Worm (Caenorhabditis elegans): ENCODE data around the gene oac-42.

The oac-42 gene

ce11 chrV:15879508-15879907 lies 5.1 kb downstream of the oac-42 start, which contains the start of gene nhr-84:
nhr-84 (minus strand) TSS chrV:15879608.
- TF ChIP-seq mls-2 (tag; optimal IDR thresholded peaks at IDR 0.05) = no peak
- no peak for TF ChIP-seq sptf-1 (tag; optimal IDR thresholded peaks at IDR 0.05)
- TF ChIP-seq elt-3 (tag; optimal IDR thresholded peaks at IDR 0.05) = no peak
- TF ChIP-seq nhr-12 (tag; optimal IDR thresholded peaks at IDR 0.05) = no peak
- TF ChIP-seq hlh-1 (tag; optimal IDR thresholded peaks at IDR 0.05) = no peak
- no peak for TF ChIP-seq unc-39 (tag; optimal IDR thresholded peaks at IDR 0.05)
- no peak for TF ChIP-seq nhr-2 (tag; optimal IDR thresholded peaks at IDR 0.05)
- TF ChIP-seq lin-32 (GFP tag; optimal IDR thresholded peaks at IDR 0.05) = no peak
- no peak for TF ChIP-seq tbx-8 (GFP tag; optimal IDR thresholded peaks at IDR 0.05)
- no peak for TF ChIP-seq mep-1 (tag; optimal IDR thresholded peaks at IDR 0.05)
- no peak for TF ChIP-seq zip-8 (tag; optimal IDR thresholded peaks at IDR 0.05)
- TF ChIP-seq ceh-83 (GFP tag; optimal IDR thresholded peaks at IDR 0.05) = no peak
- TF ChIP-seq sem-2 (GFP tag; optimal IDR thresholded peaks at IDR 0.05) = no peak
- TF ChIP-seq M03D4.4 (tag; optimal IDR thresholded peaks at IDR 0.05) = no peak
- no peak for TF ChIP-seq mab-5 (tag; optimal IDR thresholded peaks at IDR 0.05)

ce11 chrV:15876308-15876707 lies 8.3 kb downstream of the oac-42 start, which contains the start of gene nhr-102:
nhr-102 (minus strand) TSS chrV:15876408.
- no peak for TF ChIP-seq M03D4.4 (tag; optimal IDR thresholded peaks at IDR 0.05)
- no peak for TF ChIP-seq ztf-11 (tag; optimal IDR thresholded peaks at IDR 0.05)
- TF ChIP-seq pha-4 (tag; optimal IDR thresholded peaks at IDR 0.05) = no peak
- no peak for TF ChIP-seq nhr-12 (tag; optimal IDR thresholded peaks at IDR 0.05)
- no peak for TF ChIP-seq ham-2 (GFP tag; optimal IDR thresholded peaks at IDR 0.05)
- TF ChIP-seq unc-39 (tag; optimal IDR thresholded peaks at IDR 0.05) = no peak
- no peak for TF ChIP-seq elt-3 (tag; optimal IDR thresholded peaks at IDR 0.05)
- no peak for TF ChIP-seq unc-62 (GFP tag; optimal IDR thresholded peaks at IDR 0.05)
- TF ChIP-seq mls-2 (tag; optimal IDR thresholded peaks at IDR 0.05) = no peak
- no peak for TF ChIP-seq lsy-2 (tag; optimal IDR thresholded peaks at IDR 0.05)

- TF ChIP-seq hlh-1 (tag; optimal IDR thresholded peaks at IDR 0.05) (peak; percentile 24), elt-1 (tag; optimal IDR thresholded peaks at IDR 0.05; ENCODE audit: borderline replicate concordance, insufficient read depth) (peak; percentile 44), lin-13 (tag; optimal IDR thresholded peaks at IDR 0.05) (peak; percentile 85), mep-1 (tag; optimal IDR thresholded peaks at IDR 0.05) (peak; percentile 71), ceh-39 (tag; optimal IDR thresholded peaks at IDR 0.05) (peak; percentile 18), unc-62 (GFP tag; optimal IDR thresholded peaks at IDR 0.05) (peak; percentile 85), ham-2 (GFP tag; optimal IDR thresholded peaks at IDR 0.05) (peak; percentile 99), mls-2 (tag; optimal IDR thresholded peaks at IDR 0.05) (peak; percentile 100), sem-2 (GFP tag; optimal IDR thresholded peaks at IDR 0.05) (peak; percentile 97), elt-3 (tag; optimal IDR thresholded peaks at IDR 0.05) (no peak), ztf-11 (tag; optimal IDR thresholded peaks at IDR 0.05) (peak; percentile 82), nhr-76 (tag; optimal IDR thresholded peaks at IDR 0.05) (peak; percentile 68), lsy-2 (tag; optimal IDR thresholded peaks at IDR 0.05) (peak; percentile 52), flh-1 (GFP tag; optimal IDR thresholded peaks at IDR 0.05) (peak; percentile 98), tbx-8 (GFP tag; optimal IDR thresholded peaks at IDR 0.05) (peak; percentile 99), mab-5 (tag; optimal IDR thresholded peaks at IDR 0.05) (no peak), lin-32 (GFP tag; optimal IDR thresholded peaks at IDR 0.05) (peak; percentile 99), cnd-1 (tag; optimal IDR thresholded peaks at IDR 0.05) (peak; percentile 99), sptf-1 (tag; optimal IDR thresholded peaks at IDR 0.05) (peak; percentile 99), ceh-83 (GFP tag; optimal IDR thresholded peaks at IDR 0.05) (peak; percentile 100), M03D4.4 (tag; optimal IDR thresholded peaks at IDR 0.05) (peak; percentile 99), blmp-1 (tag; optimal IDR thresholded peaks at IDR 0.05) (no peak), nhr-2 (tag; optimal IDR thresholded peaks at IDR 0.05) (no peak), nhr-28 (tag; optimal IDR thresholded peaks at IDR 0.05) (peak; percentile 92), nhr-237 (tag; optimal IDR thresholded peaks at IDR 0.05) (peak; percentile 63), unc-39 (tag; optimal IDR thresholded peaks at IDR 0.05) (peak; percentile 84), unc-120 (tag; optimal IDR thresholded peaks at IDR 0.05; ENCODE audit: poor library complexity, severe bottlenecking) (peak; percentile 99), ces-1 (GFP tag; optimal IDR thresholded peaks at IDR 0.05) (no peak), zip-8 (tag; optimal IDR thresholded peaks at IDR 0.05) (peak; percentile 3), bed-3 (GFP tag; optimal IDR thresholded peaks at IDR 0.05) (peak; percentile 98), drap-1 (GFP tag; optimal IDR thresholded peaks at IDR 0.05) (peak; percentile 100), ceh-43 (GFP tag; optimal IDR thresholded peaks at IDR 0.05) (peak; percentile 98), pha-4 (tag; optimal IDR thresholded peaks at IDR 0.05) (peak; percentile 73), snpc-4 (tag; optimal IDR thresholded peaks at IDR 0.05) (no peak), nhr-12 (tag; optimal IDR thresholded peaks at IDR 0.05) (peak; percentile 71)
Observed at ce11 chrV:15873762-15874161, 10.8 kb downstream of the oac-42 start.
